Worm (Caenorhabditis elegans) whole organism, young adult: ENCODE data around the gene ttr-17.
A peak's percentile ranks its signal among the peaks of the same experiment; 100 is the strongest.

Experiments
- B0336.3 ChIP-seq: fragments of 200-800 bp; sonication (Bioruptor generic); IDR thresholded peaks from 2 replicates; pipeline ENCODE4 v1.3.6; 2022; ENCODE audit warnings: missing genetic modification characterization, missing compliant biosample characterization
- D2030.7 ChIP-seq: fragments of 200-800 bp; sonication (Bioruptor generic); IDR thresholded peaks from 2 replicates; pipeline ENCODE4 v1.3.6; 2022; ENCODE audit warnings: missing genetic modification reagents, missing genetic modification characterization, missing compliant biosample characterization
- F10E7.11 ChIP-seq: sonication (generic microtip); optimal IDR thresholded peaks from 2 replicates; lab custom pipeline; 2017; ENCODE audit warnings: mild to moderate bottlenecking, missing genetic modification characterization, moderate library complexity, missing compliant biosample characterization
- F37B4.10 ChIP-seq: fragments of 200-800 bp; sonication (Bioruptor generic); IDR thresholded peaks from 2 replicates; pipeline ENCODE4 v1.3.6; 2022; ENCODE audit warnings: missing genetic modification characterization, missing compliant biosample characterization
- F55B11.4 ChIP-seq: sonication (generic microtip); optimal IDR thresholded peaks from 2 replicates; lab custom pipeline; 2016; ENCODE audit warnings: missing compliant biosample characterization, missing genetic modification characterization, borderline replicate concordance; ENCODE audit not compliant: insufficient read depth
- T26A5.8 ChIP-seq: sonication (generic microtip); optimal IDR thresholded peaks from 2 replicates; lab custom pipeline; 2016; ENCODE audit warnings: missing genetic modification characterization, missing compliant biosample characterization
- Y53F4B.3 ChIP-seq: fragments of 200-800 bp; sonication (Bioruptor generic); IDR thresholded peaks from 2 replicates; pipeline ENCODE4 v1.3.6; 2022; ENCODE audit warnings: missing genetic modification reagents, missing genetic modification characterization, missing compliant biosample characterization
- Y53G8AR.9 ChIP-seq: fragments of 200-800 bp; sonication (Bioruptor generic); conservative IDR thresholded peaks from 2 replicates; pipeline ENCODE4 v1.3.6; 2022; ENCODE audit warnings: missing genetic modification reagents, missing genetic modification characterization, missing compliant biosample characterization
- Y56A3A.18 ChIP-seq: fragments of 200-800 bp; sonication (Bioruptor generic); IDR thresholded peaks from 2 replicates; pipeline ENCODE4 v1.3.6; 2022; ENCODE audit warnings: missing genetic modification reagents, missing genetic modification characterization, missing compliant biosample characterization
- Y67H2A.10 ChIP-seq: fragments of 200-800 bp; sonication (Bioruptor generic); conservative IDR thresholded peaks from 2 replicates; pipeline ENCODE4 v1.3.6; 2022; ENCODE audit warnings: missing genetic modification reagents, missing genetic modification characterization, missing compliant biosample characterization
- Y79H2A.3 ChIP-seq: fragments of 200-800 bp; sonication (Bioruptor generic); conservative IDR thresholded peaks from 2 replicates; pipeline ENCODE4 v1.3.6; 2022; ENCODE audit warnings: missing genetic modification reagents, missing genetic modification characterization, missing compliant biosample characterization
- ZK185.1 ChIP-seq: sonication (generic microtip); optimal IDR thresholded peaks from 2 replicates; lab custom pipeline; 2016; ENCODE audit warnings: mild to moderate bottlenecking, missing genetic modification characterization, missing compliant biosample characterization; ENCODE audit not compliant: poor library complexity, severe bottlenecking
- aptf-3 ChIP-seq: fragments of 200-800 bp; sonication (Bioruptor generic); IDR thresholded peaks from 2 replicates; pipeline ENCODE4 v1.3.6; 2022; ENCODE audit warnings: missing genetic modification characterization, missing compliant biosample characterization
- attf-3 ChIP-seq: fragments of 200-800 bp; sonication (Bioruptor generic); conservative IDR thresholded peaks from 2 replicates; pipeline ENCODE4 v1.3.6; 2022; ENCODE audit warnings: missing genetic modification reagents, missing genetic modification characterization, missing compliant biosample characterization
- bed-1 ChIP-seq: fragments of 200-800 bp; sonication (Bioruptor generic); IDR thresholded peaks from 2 replicates; pipeline ENCODE4 v1.3.6; 2022; ENCODE audit warnings: missing genetic modification reagents, missing genetic modification characterization, missing compliant biosample characterization
- bed-2 ChIP-seq: fragments of 200-800 bp; sonication (Bioruptor generic); IDR thresholded peaks from 2 replicates; pipeline ENCODE4 v1.3.6; 2022; ENCODE audit warnings: missing genetic modification reagents, missing genetic modification characterization, missing compliant biosample characterization
- chd-7 ChIP-seq: sonication (generic microtip); optimal IDR thresholded peaks from 2 replicates; lab custom pipeline; 2016; ENCODE audit warnings: mild to moderate bottlenecking, missing genetic modification characterization, moderate library complexity, missing compliant biosample characterization
- die-1 ChIP-seq: sonication (generic microtip); optimal IDR thresholded peaks from 2 replicates; lab custom pipeline; 2016; ENCODE audit warnings: missing genotype, mild to moderate bottlenecking, missing genetic modification characterization, missing compliant biosample characterization
- dpff-1 ChIP-seq: sonication (generic microtip); optimal IDR thresholded peaks from 2 replicates; lab custom pipeline; 2017; ENCODE audit warnings: mild to moderate bottlenecking, missing genetic modification characterization, missing compliant biosample characterization
- dpl-1 ChIP-seq: fragments of 150-350 bp; optimal IDR thresholded peaks from 2 replicates; lab custom pipeline; 2014; ENCODE audit warnings: missing biosample characterization, missing genetic modification reagents, missing genetic modification characterization
- ekl-4 ChIP-seq: fragments of 200-800 bp; sonication (Bioruptor generic); IDR thresholded peaks from 2 replicates; pipeline ENCODE4 v1.3.6; 2022; ENCODE audit warnings: missing genetic modification reagents, missing genetic modification characterization, missing compliant biosample characterization
- him-1 ChIP-seq: sonication (generic microtip); optimal IDR thresholded peaks from 2 replicates; lab custom pipeline; 2016; ENCODE audit warnings: missing genotype, missing genetic modification reagents, missing genetic modification characterization, missing compliant biosample characterization
- hmg-20 ChIP-seq: fragments of 200-800 bp; sonication (Bioruptor generic); IDR thresholded peaks from 2 replicates; pipeline ENCODE4 v1.3.6; 2022; ENCODE audit warnings: missing genetic modification reagents, missing genetic modification characterization, missing compliant biosample characterization
- hrde-1 ChIP-seq: sonication (generic microtip); optimal IDR thresholded peaks from 2 replicates; lab custom pipeline; 2016; ENCODE audit warnings: missing genetic modification characterization, mild to moderate bottlenecking, missing compliant biosample characterization, moderate library complexity, missing genotype, missing genetic modification reagents, borderline replicate concordance
- let-526 ChIP-seq: fragments of 200-800 bp; sonication (Bioruptor generic); IDR thresholded peaks from 2 replicates; pipeline ENCODE4 v1.3.6; 2022; ENCODE audit warnings: missing genetic modification reagents, missing genetic modification characterization, missing compliant biosample characterization
- lin-26 ChIP-seq: fragments of 200-800 bp; sonication (Bioruptor generic); IDR thresholded peaks from 2 replicates; pipeline ENCODE4 v1.3.6; 2022; ENCODE audit warnings: missing genetic modification reagents, missing genetic modification characterization, missing compliant biosample characterization
- lir-1 ChIP-seq: fragments of 200-800 bp; sonication (Bioruptor generic); conservative IDR thresholded peaks from 2 replicates; pipeline ENCODE4 v1.3.6; 2022; ENCODE audit warnings: missing genetic modification reagents, missing genetic modification characterization, missing compliant biosample characterization
- lsl-1 ChIP-seq: fragments of 200-800 bp; sonication (Bioruptor generic); optimal IDR thresholded peaks from 2 replicates; lab custom pipeline; 2018; ENCODE audit warnings: mild to moderate bottlenecking, missing genetic modification characterization, moderate library complexity, missing compliant biosample characterization
- lsy-27 ChIP-seq: sonication (generic microtip); optimal IDR thresholded peaks from 2 replicates; lab custom pipeline; 2017; ENCODE audit warnings: missing genetic modification characterization, mild to moderate bottlenecking, missing compliant biosample characterization, antibody characterized with exemption, missing genotype, borderline replicate concordance; ENCODE audit not compliant: insufficient read depth
- madf-3 ChIP-seq: fragments of 200-800 bp; sonication (Bioruptor generic); IDR thresholded peaks from 2 replicates; pipeline ENCODE4 v1.3.6; 2022; ENCODE audit warnings: missing genetic modification reagents, missing genetic modification characterization, missing compliant biosample characterization
- madf-6 ChIP-seq: fragments of 200-800 bp; sonication (Bioruptor generic); IDR thresholded peaks from 2 replicates; pipeline ENCODE4 v1.3.6; 2022; ENCODE audit warnings: missing genetic modification reagents, missing genetic modification characterization, missing compliant biosample characterization
- madf-8 ChIP-seq: fragments of 200-800 bp; sonication (Bioruptor generic); conservative IDR thresholded peaks from 2 replicates; pipeline ENCODE4 v1.3.6; 2022; ENCODE audit warnings: missing genetic modification reagents, missing genetic modification characterization, missing compliant biosample characterization
- mcd-1 ChIP-seq: fragments of 200-800 bp; sonication (Bioruptor generic); IDR thresholded peaks from 2 replicates; pipeline ENCODE4 v1.3.6; 2022; ENCODE audit warnings: missing genetic modification reagents, missing genetic modification characterization, missing compliant biosample characterization
- mes-4 ChIP-seq: sonication (generic microtip); optimal IDR thresholded peaks from 2 replicates; lab custom pipeline; 2016; ENCODE audit warnings: missing genotype, missing genetic modification characterization, missing compliant biosample characterization
- nhr-27 ChIP-seq: fragments of 200-800 bp; sonication (Bioruptor generic); optimal IDR thresholded peaks from 2 replicates; lab custom pipeline; 2018; ENCODE audit warnings: mild to moderate bottlenecking, missing genetic modification characterization, moderate library complexity, missing compliant biosample characterization
- nhr-80 ChIP-seq: sonication (generic microtip); optimal IDR thresholded peaks from 2 replicates; lab custom pipeline; 2016; ENCODE audit warnings: missing genetic modification characterization, missing compliant biosample characterization
- nhr-90 ChIP-seq: sonication (generic microtip); optimal IDR thresholded peaks from 2 replicates; lab custom pipeline; 2016; ENCODE audit warnings: missing genotype, mild to moderate bottlenecking, missing genetic modification characterization, missing compliant biosample characterization
- rcor-1 ChIP-seq: fragments of 200-800 bp; sonication (Bioruptor generic); IDR thresholded peaks from 2 replicates; pipeline ENCODE4 v1.3.6; 2022; ENCODE audit warnings: missing genetic modification reagents, missing genetic modification characterization, missing compliant biosample characterization
- repo-1 ChIP-seq: sonication (generic microtip); optimal IDR thresholded peaks from 2 replicates; lab custom pipeline; 2017; ENCODE audit warnings: mild to moderate bottlenecking, missing genetic modification characterization, missing compliant biosample characterization
- snpc-1.1 ChIP-seq: sonication (generic microtip); optimal IDR thresholded peaks from 2 replicates; lab custom pipeline; 2017; ENCODE audit warnings: missing genetic modification characterization, mild to moderate bottlenecking, missing compliant biosample characterization, antibody characterized with exemption, moderate library complexity, missing genotype, missing genetic modification reagents; ENCODE audit not compliant: insufficient read depth
- snpc-4 ChIP-seq, 5 experiments: fragments of 150-350 bp in 1 of 5; sonication (generic microtip) in 4 of 5; optimal IDR thresholded peaks; 2 replicates each; lab custom pipeline; 2014 to 2018; ENCODE audit warnings: missing genetic modification characterization in 5 of 5, missing biosample characterization in 3 of 5, antibody characterized with exemption in 2 of 5, mild to moderate bottlenecking in 2 of 5, missing compliant biosample characterization in 2 of 5, missing genotype in 2 of 5, moderate library complexity in 2 of 5, missing genetic modification reagents in 1 of 5
- sptf-2 ChIP-seq: fragments of 200-800 bp; sonication (Bioruptor generic); optimal IDR thresholded peaks from 2 replicates; lab custom pipeline; 2018; ENCODE audit warnings: mild to moderate bottlenecking, missing genetic modification characterization, missing compliant biosample characterization
- tlf-1 ChIP-seq: fragments of 200-800 bp; sonication (Bioruptor generic); optimal IDR thresholded peaks from 2 replicates; lab custom pipeline; 2018; ENCODE audit warnings: mild to moderate bottlenecking, missing genetic modification characterization, missing compliant biosample characterization
- unc-130 ChIP-seq: sonication (generic microtip); optimal IDR thresholded peaks from 2 replicates; lab custom pipeline; 2016; ENCODE audit warnings: missing genetic modification reagents, missing genetic modification characterization, missing compliant biosample characterization
- zim-3 ChIP-seq: sonication (generic microtip); optimal IDR thresholded peaks from 2 replicates; lab custom pipeline; 2017; ENCODE audit warnings: mild to moderate bottlenecking, missing genetic modification characterization, moderate library complexity, missing compliant biosample characterization
- ztf-18 ChIP-seq: sonication (generic microtip); optimal IDR thresholded peaks from 2 replicates; lab custom pipeline; 2016; ENCODE audit warnings: missing genotype, mild to moderate bottlenecking, missing genetic modification characterization, missing compliant biosample characterization
- ztf-3 ChIP-seq: fragments of 200-800 bp; sonication (Bioruptor generic); optimal IDR thresholded peaks from 2 replicates; lab custom pipeline; 2018; ENCODE audit warnings: mild to moderate bottlenecking, missing genetic modification characterization, missing compliant biosample characterization

The ttr-17 gene

DNA sequence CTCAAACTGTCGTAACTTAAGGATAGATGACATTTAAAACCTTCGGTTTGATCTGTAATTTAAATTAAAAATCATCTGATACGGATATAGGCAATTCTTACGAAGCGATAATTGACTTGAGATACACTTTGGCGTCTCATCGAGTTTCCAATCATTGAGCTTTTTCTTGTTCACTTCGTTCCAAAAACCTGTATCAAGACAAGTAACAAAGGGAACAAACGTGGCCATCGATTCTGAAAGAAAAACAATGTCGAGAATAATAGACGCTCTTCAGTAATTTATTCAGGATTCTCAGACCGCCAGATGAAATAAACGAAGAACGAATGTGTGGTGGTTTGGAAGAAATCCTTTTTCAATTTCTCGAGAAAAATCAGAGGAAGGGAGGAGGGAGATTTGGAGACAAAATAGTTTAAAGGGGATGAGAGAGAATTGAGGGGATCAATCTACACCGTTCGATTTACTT, 14.0 kb upstream of the ttr-17 start, which contains the start of gene atg-7 (continued):
- TF ChIP-seq bed-2 (GFP tag; lab: Robert Waterston, UW) (no peak), dpl-1 (no peak), nhr-90 (tag; lab: Kevin White, UChicago) (peak; percentile 7), ztf-18 (no peak), aptf-3 (GFP tag; lab: Robert Waterston, UW) (no peak), Y53F4B.3 (GFP tag; lab: Robert Waterston, UW) (no peak), madf-3 (GFP tag; lab: Robert Waterston, UW) (no peak), madf-6 (peak; percentile 39), rcor-1 (GFP tag; lab: Robert Waterston, UW) (no peak; the same call in 1 of the 2 replicates), Y79H2A.3 (GFP tag; lab: Robert Waterston, UW) (no peak), attf-3 (no peak), die-1 (tag; lab: Kevin White, UChicago) (peak; percentile 20), ztf-3 (GFP tag; lab: Kevin White, UChicago) (no peak), madf-8 (GFP tag; lab: Robert Waterston, UW) (no peak), sptf-2 (GFP tag; lab: Kevin White, UChicago) (no peak), bed-1 (GFP tag; lab: Robert Waterston, UW) (no peak), lsl-1 (GFP tag; lab: Kevin White, UChicago) (peak; percentile 17), dpff-1 (tag; lab: Kevin White, UChicago) (no peak), nhr-80 (tag; lab: Kevin White, UChicago) (no peak), lir-1 (GFP tag; lab: Robert Waterston, UW) (no peak), repo-1 (tag; lab: Kevin White, UChicago) (peak; percentile 76), ekl-4 (GFP tag; lab: Robert Waterston, UW) (peak; percentile 78), lin-26 (GFP tag; lab: Robert Waterston, UW) (no peak), D2030.7 (no peak; the same call in 1 of the 2 replicates), snpc-1.1 (tag; lab: Kevin White, UChicago) (no peak), T26A5.8 (tag; lab: Kevin White, UChicago) (no peak), nhr-27 (tag; lab: Kevin White, UChicago) (no peak), hmg-20 (peak; percentile 4; the same call in 1 of the 2 replicates), F37B4.10 (no peak), unc-130 (GFP tag; lab: Kevin White, UChicago) (no peak), hrde-1 (peak; percentile 74), Y53G8AR.9 (peak; percentile 40; the same call in 1 of the 2 replicates), tlf-1 (GFP tag; lab: Kevin White, UChicago) (peak; percentile 70), B0336.3 (GFP tag; lab: Robert Waterston, UW) (peak; percentile 72), F10E7.11 (tag; lab: Kevin White, UChicago) (peak; percentile 60), F55B11.4 (no peak), chd-7 (peak; percentile 43), snpc-4 (GFP tag; optimal IDR thresholded peaks at IDR 0.05; lab: Kevin White, UChicago) (no peak), snpc-4 (tag; optimal IDR thresholded peaks at IDR 0.05; lab: Kevin White, UChicago) (peak in 2 of 4 experiments; percentile 37 to 41), mcd-1 (no peak; the same call in 1 of the 2 replicates), Y67H2A.10 (GFP tag; lab: Robert Waterston, UW) (no peak), ZK185.1 (tag; lab: Kevin White, UChicago) (no peak), lsy-27 (tag; lab: Kevin White, UChicago) (no peak), zim-3 (no peak), Y56A3A.18 (GFP tag; lab: Robert Waterston, UW) (0 out of 2 replicates have a peak, but pooled peaks have one; percentile 18), let-526 (GFP tag; lab: Robert Waterston, UW) (no peak), mes-4 (no peak), him-1 (peak; percentile 8)
